Fruit fly (Drosophila melanogaster) whole organism, embryonic: Measurements from ENCODE around the gene Orc2.

Experiments used
- ATbp ChIP-seq: fragments of 200-800 bp; sonication (Bioruptor generic); optimal IDR thresholded peaks from 2 replicates; lab custom pipeline; 2017; ENCODE audit warnings: missing biosample characterization, mild to moderate bottlenecking, missing genetic modification characterization, missing genetic modification reagents
- Blimp-1 ChIP-seq: fragments of 200-800 bp; sonication (Bioruptor generic); optimal IDR thresholded peaks from 3 replicates; lab custom pipeline; 2018; ENCODE audit warnings: missing biosample characterization, missing genetic modification characterization, mild to moderate bottlenecking, moderate library complexity, missing genetic modification reagents
- C15 ChIP-seq: fragments of 200-800 bp; sonication (Bioruptor generic); IDR thresholded peaks from 3 replicates; pipeline ENCODE4 v1.3.6; 2022; ENCODE audit warnings: missing biosample characterization, missing genetic modification characterization
- CG10366 ChIP-seq: fragments of 200-800 bp; sonication (Bioruptor generic); IDR thresholded peaks from 2 replicates; pipeline ENCODE4 v1.3.6; 2022; ENCODE audit warnings: missing biosample characterization, missing genetic modification characterization
- CG10462 ChIP-seq: fragments of 200-800 bp; sonication (Bioruptor generic); optimal IDR thresholded peaks from 2 replicates; lab custom pipeline; 2016; ENCODE audit warnings: missing biosample characterization, missing genetic modification characterization
- CG11398 ChIP-seq: fragments of 200-800 bp; sonication (Bioruptor generic); optimal IDR thresholded peaks from 2 replicates; lab custom pipeline; 2016; ENCODE audit warnings: missing biosample characterization, missing genetic modification characterization
- CG11456 ChIP-seq: fragments of 200-800 bp; sonication (Bioruptor generic); IDR thresholded peaks from 3 replicates; pipeline ENCODE4 v1.3.6; 2022; ENCODE audit warnings: missing biosample characterization, missing genetic modification characterization
- CG14014 ChIP-seq: fragments of 200-800 bp; sonication (Bioruptor generic); IDR thresholded peaks from 2 replicates; pipeline ENCODE4 v1.3.6; 2022; ENCODE audit warnings: missing biosample characterization, missing genetic modification characterization
- CG14710 ChIP-seq: fragments of 200-800 bp; sonication (Bioruptor generic); optimal IDR thresholded peaks from 3 replicates; lab custom pipeline; 2019; ENCODE audit warnings: missing biosample characterization, mild to moderate bottlenecking, missing genetic modification characterization, moderate library complexity
- CG1529 ChIP-seq: fragments of 200-800 bp; sonication (Bioruptor generic); optimal IDR thresholded peaks from 3 replicates; lab custom pipeline; 2018; ENCODE audit warnings: missing biosample characterization, missing genetic modification characterization
- CG15514 ChIP-seq: fragments of 200-800 bp; sonication (Bioruptor generic); optimal IDR thresholded peaks from 3 replicates; lab custom pipeline; 2017; ENCODE audit warnings: missing biosample characterization, missing genetic modification characterization, mild to moderate bottlenecking, moderate library complexity, missing genetic modification reagents
- CG1603 ChIP-seq: fragments of 200-800 bp; sonication (Bioruptor generic); optimal IDR thresholded peaks from 2 replicates; lab custom pipeline; 2019; ENCODE audit warnings: missing biosample characterization, mild to moderate bottlenecking, missing genetic modification characterization, moderate library complexity
- CG18619 ChIP-seq: fragments of 200-800 bp; sonication (Bioruptor generic); optimal IDR thresholded peaks from 3 replicates; lab custom pipeline; 2017; ENCODE audit warnings: missing biosample characterization, mild to moderate bottlenecking, missing genetic modification characterization
- CG3163 ChIP-seq: fragments of 200-800 bp; sonication (Bioruptor generic); optimal IDR thresholded peaks from 3 replicates; lab custom pipeline; 2016; ENCODE audit warnings: missing biosample characterization, missing genetic modification characterization
- CG3847 ChIP-seq: fragments of 200-800 bp; sonication (Bioruptor generic); IDR thresholded peaks from 2 replicates; pipeline ENCODE4 v1.3.6; 2022; ENCODE audit warnings: missing biosample characterization, missing genetic modification characterization
- CG4282 ChIP-seq: fragments of 200-800 bp; sonication (Bioruptor generic); optimal IDR thresholded peaks from 2 replicates; lab custom pipeline; 2016; ENCODE audit warnings: missing biosample characterization, missing genetic modification characterization
- CG4730 ChIP-seq: fragments of 200-800 bp; sonication (Bioruptor generic); IDR thresholded peaks from 2 replicates; pipeline ENCODE4 v1.3.6; 2022; ENCODE audit warnings: missing biosample characterization, missing genetic modification characterization
- CG6175 ChIP-seq: fragments of 200-800 bp; sonication (Bioruptor generic); IDR thresholded peaks from 3 replicates; pipeline ENCODE4 v1.3.6; 2022; ENCODE audit warnings: missing biosample characterization, missing genetic modification characterization
- CG8089 ChIP-seq: fragments of 200-800 bp; sonication (Bioruptor generic); optimal IDR thresholded peaks from 3 replicates; lab custom pipeline; 2016; ENCODE audit warnings: missing biosample characterization, missing genetic modification characterization
- CG8290 ChIP-seq, 3 experiments: fragments of 200-800 bp; sonication (Bioruptor generic); optimal IDR thresholded peaks; 2 replicates each; lab custom pipeline; 2016 to 2019; ENCODE audit warnings: missing biosample characterization in 3 of 3, missing genetic modification characterization in 3 of 3, mild to moderate bottlenecking in 2 of 3, moderate library complexity in 1 of 3
- CG8944 ChIP-seq: fragments of 200-800 bp; sonication (Bioruptor generic); optimal IDR thresholded peaks from 3 replicates; lab custom pipeline; 2016; ENCODE audit warnings: missing biosample characterization, missing genetic modification characterization
- Deaf1 ChIP-seq: fragments of 200-800 bp; optimal IDR thresholded peaks from 3 replicates; lab custom pipeline; 2019; ENCODE audit warnings: missing biosample characterization, mild to moderate bottlenecking, missing genetic modification characterization, moderate library complexity
- Dll ChIP-seq: fragments of 200-800 bp; sonication (Bioruptor generic); IDR thresholded peaks from 4 replicates; pipeline ENCODE4 v1.3.6; 2022; ENCODE audit warnings: missing biosample characterization, missing genetic modification characterization; ENCODE audit not compliant: partially characterized antibody
- Drgx ChIP-seq: fragments of 200-800 bp; sonication (Bioruptor generic); IDR thresholded peaks from 2 replicates; pipeline ENCODE4 v1.3.6; 2022; ENCODE audit warnings: missing biosample characterization, missing genetic modification characterization
- HLH3B ChIP-seq: fragments of 200-800 bp; sonication (Bioruptor generic); IDR thresholded peaks from 2 replicates; pipeline ENCODE4 v1.3.6; 2022; ENCODE audit warnings: missing biosample characterization, missing genetic modification characterization
- Meics ChIP-seq: fragments of 200-800 bp; sonication (Bioruptor generic); optimal IDR thresholded peaks from 2 replicates; lab custom pipeline; 2017; ENCODE audit warnings: missing biosample characterization, mild to moderate bottlenecking, missing genetic modification characterization
- NK7.1 ChIP-seq: fragments of 200-800 bp; sonication (Bioruptor generic); optimal IDR thresholded peaks from 3 replicates; lab custom pipeline; 2016; ENCODE audit warnings: missing biosample characterization, missing genetic modification characterization
- Nf-YC ChIP-seq: fragments of 200-800 bp; optimal IDR thresholded peaks from 3 replicates; lab custom pipeline; 2019; ENCODE audit warnings: missing biosample characterization, mild to moderate bottlenecking, missing genetic modification characterization, moderate library complexity
- Oaz ChIP-seq: fragments of 200-800 bp; sonication (Bioruptor generic); IDR thresholded peaks from 2 replicates; pipeline ENCODE4 v1.3.6; 2022; ENCODE audit warnings: missing biosample characterization, missing genetic modification characterization
- Opbp ChIP-seq: fragments of 200-800 bp; sonication (Bioruptor generic); IDR thresholded peaks from 3 replicates; pipeline ENCODE4 v1.3.6; 2022; ENCODE audit warnings: missing biosample characterization, missing genetic modification characterization; ENCODE audit not compliant: partially characterized antibody
- Ptx1 ChIP-seq: fragments of 200-800 bp; sonication (Bioruptor generic); IDR thresholded peaks from 2 replicates; pipeline ENCODE4 v1.3.6; 2022; ENCODE audit warnings: missing biosample characterization, missing genetic modification characterization
- Side ChIP-seq: fragments of 200-800 bp; sonication (Bioruptor generic); optimal IDR thresholded peaks from 2 replicates; lab custom pipeline; 2016; ENCODE audit warnings: missing biosample characterization, missing genetic modification characterization
- Stat92E ChIP-seq, 3 experiments: fragments of >200 bp in 2 of 3; fragments of 200-800 bp in 1 of 3; sonication (Bioruptor generic) in 1 of 3; optimal IDR thresholded peaks; 2 replicates each; lab custom pipeline; 2017 to 2019; ENCODE audit warnings: missing biosample characterization in 3 of 3, missing genetic modification characterization in 3 of 3, mild to moderate bottlenecking in 1 of 3, moderate library complexity in 1 of 3
- Vsx1 ChIP-seq: fragments of 200-800 bp; sonication (Bioruptor generic); optimal IDR thresholded peaks from 2 replicates; lab custom pipeline; 2017; ENCODE audit warnings: missing biosample characterization, mild to moderate bottlenecking, missing genetic modification characterization, missing genetic modification reagents
- YL-1 ChIP-seq: fragments of 200-800 bp; sonication (Bioruptor generic); optimal IDR thresholded peaks from 3 replicates; lab custom pipeline; 2017; ENCODE audit warnings: missing biosample characterization, mild to moderate bottlenecking, missing genetic modification characterization
- btn ChIP-seq: fragments of 200-800 bp; sonication (Bioruptor generic); optimal IDR thresholded peaks from 2 replicates; lab custom pipeline; 2016; ENCODE audit warnings: missing biosample characterization, missing genetic modification characterization
- dati ChIP-seq: fragments of 200-800 bp; sonication (Bioruptor generic); IDR thresholded peaks from 2 replicates; pipeline ENCODE4 v1.3.6; 2022; ENCODE audit warnings: missing biosample characterization, missing genetic modification characterization
- dmrt99B ChIP-seq: fragments of 200-800 bp; sonication (Bioruptor generic); optimal IDR thresholded peaks from 2 replicates; lab custom pipeline; 2018; ENCODE audit warnings: missing biosample characterization, mild to moderate bottlenecking, missing genetic modification characterization, moderate library complexity
- gsb ChIP-seq: fragments of 200-800 bp; sonication (Bioruptor generic); IDR thresholded peaks from 2 replicates; pipeline ENCODE4 v1.3.6; 2022; ENCODE audit warnings: missing biosample characterization, missing genetic modification characterization
- hbn ChIP-seq: fragments of 200-800 bp; sonication (Bioruptor generic); IDR thresholded peaks from 2 replicates; pipeline ENCODE4 v1.3.6; 2022; ENCODE audit warnings: missing biosample characterization, missing genetic modification characterization; ENCODE audit not compliant: partially characterized antibody
- jing ChIP-seq: fragments of 200-800 bp; sonication (Bioruptor generic); optimal IDR thresholded peaks from 2 replicates; lab custom pipeline; 2018; ENCODE audit warnings: missing biosample characterization, mild to moderate bottlenecking, missing genetic modification characterization
- luna ChIP-seq: fragments of 200-800 bp; sonication (Bioruptor generic); optimal IDR thresholded peaks from 2 replicates; lab custom pipeline; 2016; ENCODE audit warnings: missing biosample characterization, missing genetic modification characterization
- pfk ChIP-seq: fragments of 200-800 bp; sonication (Bioruptor generic); optimal IDR thresholded peaks from 2 replicates; lab custom pipeline; 2018; ENCODE audit warnings: missing biosample characterization, mild to moderate bottlenecking, missing genetic modification characterization, moderate library complexity
- prd ChIP-seq, 3 experiments: fragments of >200 bp in 2 of 3; fragments of 200-800 bp in 1 of 3; sonication (Bioruptor generic) in 1 of 3; optimal IDR thresholded peaks in 2 of 3; IDR thresholded peaks in 1 of 3; 2 replicates in 2 of 3; 3 replicates in 1 of 3; pipeline versions ENCODE4 v1.3.6 to Lab custom; 2017 to 2022; ENCODE audit warnings: missing biosample characterization in 1 of 3, missing genetic modification characterization in 1 of 3
- ssp ChIP-seq: fragments of 200-800 bp; sonication (Bioruptor generic); IDR thresholded peaks from 2 replicates; pipeline ENCODE4 v1.3.6; 2022; ENCODE audit warnings: missing biosample characterization, missing genetic modification characterization
- tap ChIP-seq: fragments of 200-800 bp; optimal IDR thresholded peaks from 3 replicates; lab custom pipeline; 2019; ENCODE audit warnings: missing biosample characterization, mild to moderate bottlenecking, missing genetic modification characterization, moderate library complexity
- ttk ChIP-seq: fragments of 200-800 bp; sonication (Bioruptor generic); IDR thresholded peaks from 2 replicates; pipeline ENCODE4 v2.1.2; 2022; ENCODE audit warnings: missing biosample characterization, missing genetic modification characterization
- usp ChIP-seq: fragments of >200 bp; optimal IDR thresholded peaks from 2 replicates; lab custom pipeline; 2017; ENCODE audit warnings: missing biosample characterization, missing genetic modification characterization

Orc2 gene

dm6 chr3R:13983272-13984032 lies 18.8 kb downstream of the Orc2 start (continued):
- peak; percentile 71 for TF ChIP-seq CG4730
- TF ChIP-seq CG3163 (GFP tag; lab: Kevin White, UChicago) = peak; percentile 82
- peak; percentile 93 for TF ChIP-seq dmrt99B (tag; lab: Kevin White, UChicago)
- TF ChIP-seq CG14710 (tag; lab: Kevin White, UChicago) = peak; percentile 90
- TF ChIP-seq CG1529 (GFP tag; lab: Kevin White, UChicago) = peak; percentile 85
- TF ChIP-seq Deaf1 (tag; lab: Kevin White, UChicago) = peak; percentile 83
- TF ChIP-seq Vsx1 (GFP tag; lab: Kevin White, UChicago) = peak; percentile 78
- peak; percentile 66 for TF ChIP-seq Oaz (GFP tag; lab: Robert Waterston, UW)
- TF ChIP-seq CG11456 = peak; percentile 72
- TF ChIP-seq jing = peak; percentile 86
- 0 out of 3 replicates have a peak, but pooled peaks have one; percentile 34 for TF ChIP-seq C15 (GFP tag; lab: Robert Waterston, UW)
- TF ChIP-seq CG3847 (GFP tag; lab: Robert Waterston, UW) = peak; percentile 82
- no peak for TF ChIP-seq usp (GFP tag; lab: Kevin White, UChicago)
- TF ChIP-seq gsb = peak; percentile 73
- TF ChIP-seq Stat92E (GFP tag; optimal IDR thresholded peaks at IDR 0.05; lab: Kevin White, UChicago) = peak in 1 of 3 experiments; percentile 80
- TF ChIP-seq HLH3B (GFP tag; lab: Robert Waterston, UW) = peak; percentile 90
- TF ChIP-seq Nf-YC = peak; percentile 84
- TF ChIP-seq Blimp-1 (GFP tag; lab: Kevin White, UChicago) = peak; percentile 91
- peak; percentile 98 for TF ChIP-seq pfk (GFP tag; lab: Kevin White, UChicago)
- TF ChIP-seq CG4282 (GFP tag; lab: Kevin White, UChicago) = peak; percentile 73
- no peak for TF ChIP-seq CG6175 (GFP tag; lab: Robert Waterston, UW)
- TF ChIP-seq ATbp (GFP tag; lab: Kevin White, UChicago) = peak; percentile 90
- TF ChIP-seq CG1603 (tag; lab: Kevin White, UChicago) = peak; percentile 96
- TF ChIP-seq CG8089 = peak; percentile 91
- TF ChIP-seq prd (optimal IDR thresholded peaks at IDR 0.05; lab: Kevin White, UChicago) = no peak
- TF ChIP-seq prd (GFP tag; IDR thresholded peaks at IDR 0.05; lab: Robert Waterston, UW) = peak; percentile 91
- TF ChIP-seq Meics (GFP tag; lab: Kevin White, UChicago) = peak; percentile 94
- peak; percentile 92 for TF ChIP-seq Ptx1 (GFP tag; lab: Robert Waterston, UW)
- TF ChIP-seq luna = peak; percentile 77
- TF ChIP-seq ssp (GFP tag; lab: Robert Waterston, UW) = peak; percentile 83
- no peak for TF ChIP-seq hbn
- peak; percentile 93 for TF ChIP-seq CG8944 (GFP tag; lab: Kevin White, UChicago)
- TF ChIP-seq Side (GFP tag; lab: Kevin White, UChicago) = peak; percentile 97
- peak; percentile 82 for TF ChIP-seq ttk (GFP tag; lab: Robert Waterston, UW)
- TF ChIP-seq tap (tag; lab: Kevin White, UChicago) = peak; percentile 87
- TF ChIP-seq Drgx (GFP tag; lab: Robert Waterston, UW) = peak; percentile 88
- peak; percentile 84 for TF ChIP-seq btn (GFP tag; lab: Kevin White, UChicago)
- peak; percentile 88 for TF ChIP-seq CG10366 (GFP tag; lab: Robert Waterston, UW)
- 0 out of 4 replicates have a peak, but pooled peaks have one; percentile 9 for TF ChIP-seq Dll (GFP tag; lab: Robert Waterston, UW)
- TF ChIP-seq NK7.1 = peak; percentile 81
- TF ChIP-seq CG18619 = peak; percentile 88
- TF ChIP-seq CG10462 (GFP tag; lab: Kevin White, UChicago) = peak; percentile 82
- TF ChIP-seq CG15514 = peak; percentile 88
- no peak for TF ChIP-seq dati (GFP tag; lab: Robert Waterston, UW)
- TF ChIP-seq Opbp = peak; percentile 51; the same call in 1 of the 3 replicates
- peak; percentile 88 for TF ChIP-seq CG8290 (GFP tag; optimal IDR thresholded peaks at IDR 0.05; lab: Kevin White, UChicago)
- peak; percentile 79 to 95 for TF ChIP-seq CG8290 (tag; optimal IDR thresholded peaks at IDR 0.05; lab: Kevin White, UChicago)
- peak; percentile 89 for TF ChIP-seq CG11398 (GFP tag; lab: Kevin White, UChicago)
- TF ChIP-seq CG14014 = peak; percentile 86
- peak; percentile 67 for TF ChIP-seq YL-1
